Fruit fly (Drosophila melanogaster): ENCODE measurements around the gene mtd.

dm6 chr3R:5266282-5266681 lies 84.0 kb downstream of the mtd start:
- TF ChIP-seq Eip75B (GFP tag; optimal IDR thresholded peaks at IDR 0.05), result no peak
- TF ChIP-seq Sox15 (GFP tag; optimal IDR thresholded peaks at IDR 0.05), result no peak
- TF ChIP-seq CG16779 (tag; optimal IDR thresholded peaks at IDR 0.05), result no peak
- TF ChIP-seq CG11902 (GFP tag; optimal IDR thresholded peaks at IDR 0.05), result no peak
- no peak for TF ChIP-seq fkh (GFP tag; optimal IDR thresholded peaks at IDR 0.05)
- no peak for TF ChIP-seq CG6854 (GFP tag; optimal IDR thresholded peaks at IDR 0.05)
